Worm (Caenorhabditis elegans) whole organism, L1 larva: ENCODE data around the gene C03H5.5.

Experiments used
- blmp-1 ChIP-seq: fragments of 150-350 bp; optimal IDR thresholded peaks from 2 replicates; lab custom pipeline; 2014; ENCODE audit warnings: missing biosample characterization, missing genetic modification characterization
- egl-27 ChIP-seq, 2 experiments: fragments of 150-350 bp in 1 of 2; sonication (generic microtip); optimal IDR thresholded peaks; 3 replicates each; lab custom pipeline; 2017 to 2018; ENCODE audit warnings: missing biosample characterization in 2 of 2, missing genetic modification characterization in 2 of 2, missing genetic modification reagents in 2 of 2
- lin-14 ChIP-seq: fragments of 200-800 bp; sonication (Bioruptor generic); optimal IDR thresholded peaks from 2 replicates; lab custom pipeline; 2018; ENCODE audit warnings: mild to moderate bottlenecking, missing genetic modification characterization, moderate library complexity, missing compliant biosample characterization
- lin-15B ChIP-seq: fragments of 150-350 bp; sonication (generic microtip); optimal IDR thresholded peaks from 3 replicates; lab custom pipeline; 2014; ENCODE audit warnings: missing biosample characterization, missing genetic modification characterization
- nhr-237 ChIP-seq: fragments of 150-350 bp; optimal IDR thresholded peaks from 2 replicates; lab custom pipeline; 2014; ENCODE audit warnings: missing biosample characterization, missing genetic modification characterization
- skn-1 ChIP-seq: fragments of 150-350 bp; optimal IDR thresholded peaks from 2 replicates; lab custom pipeline; 2014; ENCODE audit warnings: missing biosample characterization, missing genetic modification characterization
- unc-130 ChIP-seq: fragments of 150-350 bp; optimal IDR thresholded peaks from 2 replicates; lab custom pipeline; 2017; ENCODE audit warnings: missing biosample characterization, missing genetic modification characterization, inconsistent platforms

- no peak for TF ChIP-seq blmp-1 (tag; lab: Kevin White, UChicago)
- no peak for TF ChIP-seq lin-15B (tag; lab: Kevin White, UChicago)
- no peak for TF ChIP-seq unc-130 (tag; lab: Kevin White, UChicago)
- no peak for TF ChIP-seq lin-14 (GFP tag; lab: Kevin White, UChicago)
- TF ChIP-seq skn-1 (tag; lab: Kevin White, UChicago): no peak
- no peak for TF ChIP-seq egl-27 (tag; optimal IDR thresholded peaks at IDR 0.05; lab: Kevin White, UChicago)
- TF ChIP-seq nhr-237: no peak
Observed at ce11 chrII:400167-400566, 15.0 kb upstream of the C03H5.5 start.
